Fruit fly (Drosophila melanogaster): ENCODE results near the gene CG15211.

CG15211 gene

DNA sequence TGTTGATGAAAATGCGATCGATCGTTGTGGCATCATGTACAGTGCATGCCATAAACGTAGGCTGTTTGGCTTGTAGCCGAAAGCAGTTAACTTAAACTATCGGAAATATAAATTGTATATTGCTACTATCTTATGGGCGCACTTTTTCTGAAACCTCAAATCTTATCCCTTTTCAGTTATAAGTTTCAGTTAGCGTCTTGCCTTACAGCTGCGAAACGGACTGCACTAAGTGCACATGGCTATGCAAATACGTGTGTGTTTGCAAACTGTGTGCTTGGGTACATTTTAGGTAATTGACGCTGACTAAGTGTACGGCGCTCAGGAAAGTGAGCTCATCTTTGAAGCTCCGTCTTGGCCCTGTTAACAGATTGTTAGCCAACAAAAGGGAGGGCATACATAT is 3.3 kb downstream of the CG15211 start (continued):
- peak; percentile 56 for TF ChIP-seq vri (GFP tag; optimal IDR thresholded peaks at IDR 0.05)
- TF ChIP-seq CG3919 (GFP tag; optimal IDR thresholded peaks at IDR 0.05): peak; percentile 42
- TF ChIP-seq lz (GFP tag; optimal IDR thresholded peaks at IDR 0.05): peak; percentile 54
- no peak for TF ChIP-seq CG9139 (GFP tag; optimal IDR thresholded peaks at IDR 0.05)
- TF ChIP-seq Eip75B (GFP tag; optimal IDR thresholded peaks at IDR 0.05): peak; percentile 17
- peak; percentile 32 for TF ChIP-seq CG8632 (GFP tag; optimal IDR thresholded peaks at IDR 0.05)
- TF ChIP-seq dac (GFP tag; optimal IDR thresholded peaks at IDR 0.05): peak; percentile 44
- TF ChIP-seq Eip93F (GFP tag; optimal IDR thresholded peaks at IDR 0.05): no peak
- TF ChIP-seq CG10669 (GFP tag; optimal IDR thresholded peaks at IDR 0.05): no peak
- peak; percentile 39 for TF ChIP-seq CG6792 (GFP tag; optimal IDR thresholded peaks at IDR 0.05)
- no peak for TF ChIP-seq CG16779 (tag; optimal IDR thresholded peaks at IDR 0.05)
- TF ChIP-seq esn (GFP tag; optimal IDR thresholded peaks at IDR 0.05): peak; percentile 70

DNA sequence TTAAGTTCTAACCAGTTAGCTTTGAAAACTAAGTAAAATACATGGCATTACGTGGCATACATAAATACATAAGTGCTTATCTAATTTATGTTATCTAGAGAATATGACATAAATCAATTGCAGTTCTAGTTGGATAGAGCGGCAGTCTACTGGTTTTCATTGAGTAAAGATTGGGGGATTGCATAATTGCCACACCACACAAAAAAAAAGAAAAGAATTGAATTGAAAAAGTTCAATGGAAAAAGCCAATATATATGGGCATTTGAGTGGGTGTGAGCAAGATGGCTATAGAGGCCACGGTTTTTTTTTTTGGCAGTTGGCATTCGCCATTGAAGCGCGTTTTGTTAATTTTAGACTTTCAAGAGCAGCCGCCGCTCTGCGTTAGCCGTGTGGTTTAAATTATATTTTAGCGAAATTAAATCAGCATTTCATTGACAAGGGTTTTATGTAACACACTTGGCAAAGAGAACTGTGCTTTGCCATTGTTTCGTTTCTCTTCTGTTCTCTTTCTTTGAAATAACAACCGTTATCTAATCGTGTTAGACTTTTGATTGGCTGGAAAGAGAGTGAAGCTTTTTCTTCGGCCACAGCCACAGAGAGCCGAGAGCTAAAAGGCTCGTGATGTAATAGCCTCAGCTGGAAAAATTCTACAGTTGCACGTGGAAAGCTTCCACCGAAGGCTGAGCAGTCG is 11.2 kb downstream of the CG15211 start:
- no peak for TF ChIP-seq CG10669 (GFP tag; optimal IDR thresholded peaks at IDR 0.05)
- TF ChIP-seq vri (GFP tag; optimal IDR thresholded peaks at IDR 0.05): peak; percentile 97
- TF ChIP-seq svp (GFP tag): peak; percentile 48
- TF ChIP-seq Eip78C (GFP tag): peak; percentile 2

dm6 chrX:10784330-10784778 is 12.0 kb downstream of the CG15211 start:
- TF ChIP-seq CG6808 (GFP tag; optimal IDR thresholded peaks at IDR 0.05) (no peak), vri (GFP tag; optimal IDR thresholded peaks at IDR 0.05) (peak; percentile 95), esn (GFP tag; optimal IDR thresholded peaks at IDR 0.05) (no peak), CG16779 (tag; optimal IDR thresholded peaks at IDR 0.05) (no peak), CG6163 (GFP tag; IDR thresholded peaks at IDR 0.05) (peak; percentile 35; the same call in 1 of the 3 replicates), topi (GFP tag; optimal IDR thresholded peaks at IDR 0.05) (no peak), pdm3 (GFP tag; optimal IDR thresholded peaks at IDR 0.05) (no peak), CG6854 (GFP tag; optimal IDR thresholded peaks at IDR 0.05) (peak; percentile 43), CG8632 (GFP tag; optimal IDR thresholded peaks at IDR 0.05) (no peak), Met (GFP tag; optimal IDR thresholded peaks at IDR 0.05) (peak; percentile 13), CG9139 (GFP tag; optimal IDR thresholded peaks at IDR 0.05) (no peak), Smox (GFP tag; optimal IDR thresholded peaks at IDR 0.05) (no peak), Hr38 (GFP tag; optimal IDR thresholded peaks at IDR 0.05) (no peak), Eip93F (GFP tag; optimal IDR thresholded peaks at IDR 0.05) (peak; percentile 29), Eip78C (GFP tag) (peak; percentile 77), Sox102F (GFP tag; optimal IDR thresholded peaks at IDR 0.05) (peak; percentile 47), svp (GFP tag) (peak; percentile 75), salr (GFP tag; optimal IDR thresholded peaks at IDR 0.05) (no peak), CG34406 (GFP tag; optimal IDR thresholded peaks at IDR 0.05) (no peak), fd85E (GFP tag; optimal IDR thresholded peaks at IDR 0.05) (no peak)

dm6 chrX:10784812-10785638 is 12.7 kb downstream of the CG15211 start:
- no peak for TF ChIP-seq Sox15 (GFP tag; optimal IDR thresholded peaks at IDR 0.05)
- no peak for TF ChIP-seq salr (GFP tag; optimal IDR thresholded peaks at IDR 0.05)
- TF ChIP-seq CG6276 (GFP tag; optimal IDR thresholded peaks at IDR 0.05): no peak
- no peak for TF ChIP-seq cyc (GFP tag; optimal IDR thresholded peaks at IDR 0.05)
- TF ChIP-seq CG3032 (tag; optimal IDR thresholded peaks at IDR 0.05): no peak
- TF ChIP-seq Hr4 (GFP tag; optimal IDR thresholded peaks at IDR 0.05): peak; percentile 13
- no peak for TF ChIP-seq CG7368 (GFP tag; optimal IDR thresholded peaks at IDR 0.05)
- TF ChIP-seq CG8119 (GFP tag; IDR thresholded peaks at IDR 0.05): peak; percentile 29; the same call in 1 of the 3 replicates
- TF ChIP-seq CG4318 (GFP tag; optimal IDR thresholded peaks at IDR 0.05): peak; percentile 20
- peak; percentile 20 for TF ChIP-seq OdsH (GFP tag; optimal IDR thresholded peaks at IDR 0.05)
- TF ChIP-seq CG34406 (GFP tag; optimal IDR thresholded peaks at IDR 0.05): no peak
- TF ChIP-seq esn (GFP tag; optimal IDR thresholded peaks at IDR 0.05): no peak
- no peak for TF ChIP-seq CG16779 (tag; optimal IDR thresholded peaks at IDR 0.05)
- TF ChIP-seq Sox14 (GFP tag; optimal IDR thresholded peaks at IDR 0.05): no peak
- no peak for TF ChIP-seq fkh (GFP tag; optimal IDR thresholded peaks at IDR 0.05)
- TF ChIP-seq Eip93F (GFP tag; optimal IDR thresholded peaks at IDR 0.05): no peak
- TF ChIP-seq CG11762 (GFP tag; optimal IDR thresholded peaks at IDR 0.05; ENCODE audit: insufficient read depth): peak; percentile 19
- TF ChIP-seq CG9139 (GFP tag; optimal IDR thresholded peaks at IDR 0.05): no peak
- no peak for TF ChIP-seq Hr39 (GFP tag; optimal IDR thresholded peaks at IDR 0.05)
- no peak for TF ChIP-seq Sox102F (GFP tag; optimal IDR thresholded peaks at IDR 0.05)
- TF ChIP-seq CG6792 (GFP tag; optimal IDR thresholded peaks at IDR 0.05): no peak
- no peak for TF ChIP-seq acj6 (GFP tag; optimal IDR thresholded peaks at IDR 0.05)
- no peak for TF ChIP-seq dsx (GFP tag; optimal IDR thresholded peaks at IDR 0.05; ENCODE audit: poor library complexity, severe bottlenecking)
- no peak for TF ChIP-seq ss (GFP tag; optimal IDR thresholded peaks at IDR 0.05)
